Worm (Caenorhabditis elegans): Measurements from ENCODE around the gene frpr-6.

ce11 chrV:9079965-9080432 is 21.0 kb downstream of the frpr-6 start:
- TF ChIP-seq B0035.1 (tag; optimal IDR thresholded peaks at IDR 0.05) (no peak), egrh-3 (GFP tag; IDR thresholded peaks at IDR 0.05) (no peak), dpff-1 (tag; optimal IDR thresholded peaks at IDR 0.05) (no peak), him-1 (tag; optimal IDR thresholded peaks at IDR 0.05) (no peak), athp-1 (tag; optimal IDR thresholded peaks at IDR 0.05) (no peak), pha-4 (tag; optimal IDR thresholded peaks at IDR 0.05) (no peak), fkh-3 (tag; optimal IDR thresholded peaks at IDR 0.05) (no peak), B0336.3 (GFP tag; IDR thresholded peaks at IDR 0.05) (peak; percentile 72), snpc-1.3 (tag; optimal IDR thresholded peaks at IDR 0.05; ENCODE audit: insufficient read depth) (no peak), lin-26 (GFP tag; IDR thresholded peaks at IDR 0.05) (no peak), ccch-3 (GFP tag; optimal IDR thresholded peaks at IDR 0.05) (no peak)
